Fruit fly (Drosophila melanogaster) whole organism, embryonic: ENCODE measurements around the gene Pex16.

ENCODE experiments used
- Awh ChIP-seq: fragments of 200-800 bp; sonication (Bioruptor generic); IDR thresholded peaks from 2 replicates; pipeline ENCODE4, ENCODE4 v1.3.6; 2022; ENCODE audit warnings: missing biosample characterization, missing genetic modification characterization
- BtbVII ChIP-seq: fragments of 200-800 bp; sonication (Bioruptor generic); optimal IDR thresholded peaks from 3 replicates; lab custom pipeline; 2017; ENCODE audit warnings: missing biosample characterization, mild to moderate bottlenecking, missing genetic modification characterization
- CG11093 ChIP-seq: fragments of 200-800 bp; sonication (Bioruptor generic); IDR thresholded peaks from 3 replicates; pipeline ENCODE4 v1.3.6; 2022; ENCODE audit warnings: missing biosample characterization, missing genetic modification characterization
- CG12071 ChIP-seq: fragments of 200-800 bp; sonication (Bioruptor generic); optimal IDR thresholded peaks from 3 replicates; lab custom pipeline; 2018; ENCODE audit warnings: missing biosample characterization, mild to moderate bottlenecking, missing genetic modification characterization
- CG12942 ChIP-seq: fragments of 200-800 bp; sonication (Bioruptor generic); optimal IDR thresholded peaks from 3 replicates; lab custom pipeline; 2016; ENCODE audit warnings: missing biosample characterization, missing genetic modification characterization
- CG13287 ChIP-seq: fragments of 200-800 bp; sonication (Bioruptor generic); IDR thresholded peaks from 2 replicates; pipeline ENCODE4 v1.3.6; 2022; ENCODE audit warnings: missing biosample characterization, missing genetic modification characterization; ENCODE audit not compliant: partially characterized antibody
- CG13296 ChIP-seq: fragments of 200-800 bp; sonication (Bioruptor generic); optimal IDR thresholded peaks from 3 replicates; lab custom pipeline; 2018; ENCODE audit warnings: missing biosample characterization, mild to moderate bottlenecking, missing genetic modification characterization
- CG14667 ChIP-seq: fragments of 200-800 bp; sonication (Bioruptor generic); IDR thresholded peaks from 2 replicates; pipeline ENCODE4 v1.3.6; 2022; ENCODE audit warnings: missing biosample characterization, missing genetic modification characterization
- CG15601 ChIP-seq: fragments of 200-800 bp; sonication (Bioruptor generic); optimal IDR thresholded peaks from 3 replicates; lab custom pipeline; 2019; ENCODE audit warnings: missing biosample characterization, mild to moderate bottlenecking, missing genetic modification characterization, moderate library complexity
- CG17361 ChIP-seq: fragments of 200-800 bp; sonication (Bioruptor generic); IDR thresholded peaks from 3 replicates; pipeline ENCODE4 v1.3.6; 2022; ENCODE audit warnings: missing biosample characterization, missing genetic modification characterization
- CG17912 ChIP-seq: fragments of 200-800 bp; sonication (Bioruptor generic); optimal IDR thresholded peaks from 2 replicates; lab custom pipeline; 2018; ENCODE audit warnings: missing biosample characterization, mild to moderate bottlenecking, missing genetic modification characterization
- CG18599 ChIP-seq: fragments of 200-800 bp; sonication (Bioruptor generic); optimal IDR thresholded peaks from 3 replicates; lab custom pipeline; 2017; ENCODE audit warnings: missing biosample characterization, missing genetic modification characterization, mild to moderate bottlenecking, moderate library complexity, missing genetic modification reagents
- CG2199 ChIP-seq: fragments of 200-800 bp; sonication (Bioruptor generic); IDR thresholded peaks from 3 replicates; pipeline ENCODE4 v1.3.6; 2022; ENCODE audit warnings: missing biosample characterization, missing genetic modification characterization
- CG34422 ChIP-seq: fragments of 200-800 bp; sonication (Bioruptor generic); IDR thresholded peaks from 3 replicates; pipeline ENCODE4 v1.3.6; 2022; ENCODE audit warnings: missing biosample characterization, missing genetic modification characterization
- CG5180 ChIP-seq: fragments of 200-800 bp; sonication (Bioruptor generic); optimal IDR thresholded peaks from 3 replicates; lab custom pipeline; 2017; ENCODE audit warnings: missing biosample characterization, missing genetic modification characterization, mild to moderate bottlenecking, moderate library complexity, missing genetic modification reagents
- CG7556 ChIP-seq: fragments of 200-800 bp; sonication (Bioruptor generic); optimal IDR thresholded peaks from 2 replicates; lab custom pipeline; 2017; ENCODE audit warnings: missing biosample characterization, mild to moderate bottlenecking, missing genetic modification characterization
- CG8765 ChIP-seq: fragments of 200-800 bp; sonication (Bioruptor generic); IDR thresholded peaks from 2 replicates; pipeline ENCODE4 v1.3.6; 2022; ENCODE audit warnings: missing biosample characterization, missing genetic modification characterization
- Dbx ChIP-seq: fragments of 200-800 bp; sonication (Bioruptor generic); IDR thresholded peaks from 3 replicates; pipeline ENCODE4 v1.3.6; 2022; ENCODE audit warnings: missing biosample characterization, missing genetic modification characterization
- Doc3 ChIP-seq: fragments of 200-800 bp; sonication (Bioruptor generic); IDR thresholded peaks from 3 replicates; pipeline ENCODE4 v1.3.6; 2022; ENCODE audit warnings: missing biosample characterization, missing genetic modification characterization; ENCODE audit not compliant: partially characterized antibody
- HLH3B ChIP-seq: fragments of 200-800 bp; sonication (Bioruptor generic); IDR thresholded peaks from 2 replicates; pipeline ENCODE4 v1.3.6; 2022; ENCODE audit warnings: missing biosample characterization, missing genetic modification characterization
- Hr3 ChIP-seq: fragments of 200-800 bp; sonication (Bioruptor generic); optimal IDR thresholded peaks from 3 replicates; lab custom pipeline; 2016; ENCODE audit warnings: missing biosample characterization, missing genetic modification characterization
- Hr39 ChIP-seq: fragments of >200 bp; optimal IDR thresholded peaks from 2 replicates; lab custom pipeline; 2017
- Lpt ChIP-seq: fragments of >200 bp; optimal IDR thresholded peaks from 2 replicates; lab custom pipeline; 2018; ENCODE audit warnings: missing biosample characterization, missing genetic modification characterization
- Meics ChIP-seq: fragments of 200-800 bp; sonication (Bioruptor generic); optimal IDR thresholded peaks from 2 replicates; lab custom pipeline; 2017; ENCODE audit warnings: missing biosample characterization, mild to moderate bottlenecking, missing genetic modification characterization
- NfI ChIP-seq: fragments of 200-800 bp; sonication (Bioruptor generic); optimal IDR thresholded peaks from 3 replicates; lab custom pipeline; 2018; ENCODE audit warnings: missing biosample characterization, mild to moderate bottlenecking, missing genetic modification characterization, moderate library complexity
- Scr ChIP-seq: fragments of 200-800 bp; sonication (Bioruptor generic); IDR thresholded peaks from 2 replicates; pipeline ENCODE4 v1.3.6; 2022; ENCODE audit warnings: missing biosample characterization, missing genetic modification characterization; ENCODE audit not compliant: partially characterized antibody
- ap ChIP-seq: fragments of 200-800 bp; sonication (Bioruptor generic); IDR thresholded peaks from 2 replicates; pipeline ENCODE4 v1.3.6; 2022; ENCODE audit warnings: missing biosample characterization, missing genetic modification characterization
- bab2 ChIP-seq: fragments of 200-800 bp; sonication (Bioruptor generic); optimal IDR thresholded peaks from 2 replicates; lab custom pipeline; 2016; ENCODE audit warnings: missing biosample characterization, missing genetic modification characterization
- bigmax ChIP-seq: fragments of 200-800 bp; sonication (Bioruptor generic); optimal IDR thresholded peaks from 2 replicates; lab custom pipeline; 2018; ENCODE audit warnings: missing biosample characterization, mild to moderate bottlenecking, missing genetic modification characterization
- bowl ChIP-seq: fragments of 200-800 bp; sonication (Bioruptor generic); IDR thresholded peaks from 2 replicates; pipeline ENCODE4 v1.3.6; 2022; ENCODE audit warnings: missing biosample characterization, missing genetic modification characterization
- cato ChIP-seq: fragments of 200-800 bp; sonication (Bioruptor generic); optimal IDR thresholded peaks from 2 replicates; lab custom pipeline; 2016; ENCODE audit warnings: missing biosample characterization, missing genetic modification characterization, borderline replicate concordance
- crp ChIP-seq, 2 experiments: fragments of 200-800 bp; sonication (Bioruptor generic); optimal IDR thresholded peaks; 2 replicates in 1 of 2; 3 replicates in 1 of 2; lab custom pipeline; 2017; ENCODE audit warnings: missing biosample characterization in 2 of 2, missing genetic modification characterization in 2 of 2, mild to moderate bottlenecking in 1 of 2, moderate library complexity in 1 of 2
- dan ChIP-seq: fragments of 200-800 bp; sonication (Bioruptor generic); IDR thresholded peaks from 2 replicates; pipeline ENCODE4 v1.3.6; 2022; ENCODE audit warnings: missing biosample characterization, missing genetic modification characterization
- en ChIP-seq: fragments of 200-800 bp; sonication (Bioruptor generic); optimal IDR thresholded peaks from 2 replicates; lab custom pipeline; 2016; ENCODE audit warnings: missing biosample characterization, missing genetic modification characterization
- exex ChIP-seq: fragments of 200-800 bp; sonication (Bioruptor generic); optimal IDR thresholded peaks from 4 replicates; lab custom pipeline; 2018; ENCODE audit warnings: missing biosample characterization, mild to moderate bottlenecking, missing genetic modification characterization, moderate library complexity
- fd3F ChIP-seq: fragments of 200-800 bp; sonication (Bioruptor generic); optimal IDR thresholded peaks from 2 replicates; lab custom pipeline; 2018; ENCODE audit warnings: missing biosample characterization, mild to moderate bottlenecking, missing genetic modification characterization, moderate library complexity
- fd64A ChIP-seq: fragments of 200-800 bp; sonication (Bioruptor generic); optimal IDR thresholded peaks from 3 replicates; lab custom pipeline; 2018; ENCODE audit warnings: missing biosample characterization, mild to moderate bottlenecking, missing genetic modification characterization
- fd96Cb ChIP-seq: fragments of 200-800 bp; sonication (Bioruptor generic); optimal IDR thresholded peaks from 2 replicates; lab custom pipeline; 2018; ENCODE audit warnings: missing biosample characterization, mild to moderate bottlenecking, missing genetic modification characterization, moderate library complexity
- grn ChIP-seq: fragments of 200-800 bp; sonication (Bioruptor generic); optimal IDR thresholded peaks from 3 replicates; lab custom pipeline; 2017; ENCODE audit warnings: missing biosample characterization, missing genetic modification characterization
- hkb ChIP-seq, 2 experiments: fragments of 200-800 bp in 1 of 2; fragments of >200 bp in 1 of 2; sonication (Bioruptor generic) in 1 of 2; IDR thresholded peaks in 1 of 2; optimal IDR thresholded peaks in 1 of 2; 2 replicates each; pipeline versions ENCODE4 v1.3.6 to Lab custom; 2017 to 2022; ENCODE audit warnings: missing biosample characterization in 1 of 2, missing genetic modification characterization in 1 of 2
- lab ChIP-seq: fragments of 200-800 bp; sonication (Bioruptor generic); optimal IDR thresholded peaks from 3 replicates; lab custom pipeline; 2017; ENCODE audit warnings: missing biosample characterization, missing genetic modification characterization, mild to moderate bottlenecking, moderate library complexity, missing genetic modification reagents
- lmd ChIP-seq: fragments of 200-800 bp; sonication (Bioruptor generic); IDR thresholded peaks from 2 replicates; pipeline ENCODE4 v1.3.6; 2022; ENCODE audit warnings: missing biosample characterization, missing genetic modification characterization
- rib ChIP-seq: fragments of 200-800 bp; sonication (Bioruptor generic); IDR thresholded peaks from 2 replicates; pipeline ENCODE4 v1.3.6; 2022; ENCODE audit warnings: missing biosample characterization, missing genetic modification characterization
- schlank ChIP-seq: fragments of 200-800 bp; sonication (Bioruptor generic); optimal IDR thresholded peaks from 2 replicates; lab custom pipeline; 2018; ENCODE audit warnings: missing biosample characterization, mild to moderate bottlenecking, missing genetic modification characterization
- sens ChIP-seq: fragments of 200-800 bp; sonication (Bioruptor generic); peaks from one replicate; lab custom pipeline; 2016; ENCODE audit warnings: missing biosample characterization, missing genetic modification characterization
- seq ChIP-seq: fragments of 200-800 bp; sonication (Bioruptor generic); IDR thresholded peaks from 2 replicates; pipeline ENCODE4 v1.3.6; 2022; ENCODE audit warnings: missing biosample characterization, missing genetic modification characterization
- sqz ChIP-seq: fragments of 200-800 bp; sonication (Bioruptor generic); optimal IDR thresholded peaks from 3 replicates; lab custom pipeline; 2018; ENCODE audit warnings: missing biosample characterization, mild to moderate bottlenecking, missing genetic modification characterization
- zfh2 ChIP-seq: fragments of 200-800 bp; sonication (Bioruptor generic); optimal IDR thresholded peaks from 2 replicates; lab custom pipeline; 2016; ENCODE audit warnings: missing biosample characterization, missing genetic modification characterization

Gene Pex16

DNA sequence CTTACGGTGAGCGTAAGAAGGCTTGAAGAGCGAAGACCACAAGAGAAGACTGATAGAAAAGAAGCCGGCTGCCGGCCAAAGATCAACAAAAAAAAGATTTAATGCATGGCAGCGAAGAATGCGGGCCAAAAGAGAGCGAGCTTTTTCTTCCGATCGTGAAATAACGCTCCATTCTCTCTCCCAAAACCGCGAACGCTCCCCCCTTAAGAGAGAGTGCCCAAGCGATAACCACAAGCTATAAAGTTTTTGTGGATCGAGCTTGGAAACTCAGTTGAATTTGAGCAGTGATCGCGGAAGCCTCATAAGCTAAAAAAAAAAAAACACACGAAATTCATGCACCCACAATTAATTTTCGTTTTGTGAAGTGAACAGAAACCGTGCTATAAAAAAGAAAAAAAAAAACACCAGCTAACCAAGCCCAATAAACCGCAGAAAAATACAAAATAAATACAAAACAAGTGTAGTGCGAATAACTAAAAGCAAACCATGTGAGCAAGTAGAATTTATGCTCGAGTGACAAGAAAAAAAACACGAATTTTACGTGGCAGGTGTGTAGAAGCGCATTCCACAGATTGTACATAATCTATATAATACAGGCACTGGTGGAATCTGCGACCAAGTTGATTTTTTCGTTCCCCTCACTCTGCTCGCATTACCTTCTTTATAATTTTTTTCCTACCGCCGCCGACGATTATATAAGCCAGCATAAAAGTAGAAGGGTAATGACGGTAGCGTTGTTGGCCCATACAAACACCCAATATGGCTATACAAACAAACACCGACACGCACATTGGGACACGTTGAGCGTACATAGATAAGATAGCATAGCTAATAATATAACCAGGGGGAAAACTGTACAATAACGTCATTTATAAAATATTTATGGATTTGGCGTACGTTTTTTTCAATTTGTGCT is 47.5 kb downstream of the Pex16 start, which contains the start of gene CG13252 (continued):
- no peak for TF ChIP-seq CG18599 (GFP tag; lab: Kevin White, UChicago)
- no peak for TF ChIP-seq ap (GFP tag; lab: Robert Waterston, UW)
- 0 out of 3 replicates have a peak, but pooled peaks have one; percentile 16 for TF ChIP-seq CG17361 (GFP tag; lab: Robert Waterston, UW)
- TF ChIP-seq CG7556 (GFP tag; lab: Kevin White, UChicago), result no peak
- TF ChIP-seq lab (GFP tag; lab: Kevin White, UChicago), result peak; percentile 47
- no peak for TF ChIP-seq grn (GFP tag; lab: Kevin White, UChicago)
- no peak for TF ChIP-seq Hr39
- 0 out of 2 replicates have a peak, but pooled peaks have one; percentile 6 for TF ChIP-seq HLH3B (GFP tag; lab: Robert Waterston, UW)
- peak; percentile 72 for TF ChIP-seq CG12071 (GFP tag; lab: Kevin White, UChicago)
- peak; percentile 20 for TF ChIP-seq exex (tag; lab: Kevin White, UChicago)
- TF ChIP-seq BtbVII, result peak; percentile 35
- TF ChIP-seq Lpt (GFP tag; lab: Kevin White, UChicago), result no peak
- peak; percentile 48; the same call in 1 of the 2 replicates for TF ChIP-seq Awh (GFP tag; lab: Robert Waterston, UW)
- no peak for TF ChIP-seq cato (GFP tag; lab: Kevin White, UChicago)
- TF ChIP-seq CG13296, result peak; percentile 25
- TF ChIP-seq Hr3 (GFP tag; lab: Kevin White, UChicago), result no peak
- peak; percentile 60 for TF ChIP-seq CG13287 (GFP tag; lab: Robert Waterston, UW)
- TF ChIP-seq fd64A (GFP tag; lab: Kevin White, UChicago), result peak; percentile 9
- no peak for TF ChIP-seq lmd (GFP tag; lab: Robert Waterston, UW)
- no peak for TF ChIP-seq Doc3 (GFP tag; lab: Robert Waterston, UW)
- TF ChIP-seq zfh2 (GFP tag; lab: Kevin White, UChicago), result no peak
- TF ChIP-seq CG8765 (GFP tag; lab: Robert Waterston, UW), result no peak
- TF ChIP-seq bowl (GFP tag; lab: Robert Waterston, UW), result no peak
- no peak for TF ChIP-seq Scr
- peak; percentile 30 for TF ChIP-seq bab2 (GFP tag; lab: Kevin White, UChicago)
- no peak for TF ChIP-seq CG11093 (GFP tag; lab: Robert Waterston, UW)
- TF ChIP-seq schlank (tag; lab: Kevin White, UChicago), result peak; percentile 42
- TF ChIP-seq seq (GFP tag; lab: Robert Waterston, UW), result 0 out of 2 replicates have a peak, but pooled peaks have one; percentile 39
- TF ChIP-seq fd96Cb (tag; lab: Kevin White, UChicago), result no peak
- TF ChIP-seq sens (GFP tag; lab: Kevin White, UChicago), result peak; percentile 78
- TF ChIP-seq CG14667 (GFP tag; lab: Robert Waterston, UW), result no peak
- peak; percentile 36 for TF ChIP-seq fd3F (GFP tag; lab: Kevin White, UChicago)
- TF ChIP-seq Meics (GFP tag; lab: Kevin White, UChicago), result peak; percentile 44
- TF ChIP-seq Dbx (GFP tag; lab: Robert Waterston, UW), result 0 out of 3 replicates have a peak, but pooled peaks have one; percentile 10
- TF ChIP-seq NfI (GFP tag; lab: Kevin White, UChicago), result peak; percentile 21
- no peak for TF ChIP-seq crp (GFP tag; optimal IDR thresholded peaks at IDR 0.05; lab: Kevin White, UChicago)
- TF ChIP-seq bigmax (GFP tag; lab: Kevin White, UChicago), result no peak
- no peak for TF ChIP-seq CG12942 (GFP tag; lab: Kevin White, UChicago)
- no peak for TF ChIP-seq en (GFP tag; lab: Kevin White, UChicago)
- TF ChIP-seq dan (GFP tag; lab: Robert Waterston, UW), result no peak
- 0 out of 3 replicates have a peak, but pooled peaks have one; percentile 8 for TF ChIP-seq CG2199 (GFP tag; lab: Robert Waterston, UW)
- peak; percentile 62 for TF ChIP-seq CG17912 (GFP tag; lab: Kevin White, UChicago)
- TF ChIP-seq CG34422 (GFP tag; lab: Robert Waterston, UW), result peak; percentile 12; the same call in 1 of the 3 replicates
- no peak for TF ChIP-seq CG5180 (GFP tag; lab: Kevin White, UChicago)
- no peak for TF ChIP-seq hkb (optimal IDR thresholded peaks at IDR 0.05; lab: Kevin White, UChicago)
- no peak; the same call in 1 of the 2 replicates for TF ChIP-seq hkb (GFP tag; IDR thresholded peaks at IDR 0.05; lab: Robert Waterston, UW)
- peak; percentile 51 for TF ChIP-seq sqz (GFP tag; lab: Kevin White, UChicago)
- no peak for TF ChIP-seq rib
- peak; percentile 35 for TF ChIP-seq CG15601 (tag; lab: Kevin White, UChicago)
